Worm (Caenorhabditis elegans) whole organism, L4 larva: ENCODE results near the gene srh-148.

Source experiments
- aly-2 ChIP-seq: sonication (generic microtip); optimal IDR thresholded peaks from 2 replicates; lab custom pipeline; 2018; ENCODE audit warnings: missing biosample characterization, missing genetic modification characterization
- daf-19 ChIP-seq: fragments of 200-800 bp; sonication (Bioruptor generic); conservative IDR thresholded peaks from 2 replicates; pipeline ENCODE4 v1.3.6; 2022; ENCODE audit warnings: missing genetic modification characterization, missing compliant biosample characterization
- egl-43 ChIP-seq: fragments of 200-800 bp; sonication (Bioruptor generic); IDR thresholded peaks from 2 replicates; pipeline ENCODE4 v1.3.6; 2022; ENCODE audit warnings: missing genetic modification reagents, missing genetic modification characterization, missing compliant biosample characterization
- lim-7 ChIP-seq: fragments of 200-800 bp; sonication (Bioruptor generic); IDR thresholded peaks from 2 replicates; pipeline ENCODE4 v1.3.6; 2022; ENCODE audit warnings: missing genetic modification characterization, missing compliant biosample characterization
- lin-13 ChIP-seq: fragments of 150-350 bp; optimal IDR thresholded peaks from 2 replicates; lab custom pipeline; 2014; ENCODE audit warnings: missing biosample characterization, missing genetic modification reagents, missing genetic modification characterization
- nhr-77 ChIP-seq: fragments of 150-350 bp; optimal IDR thresholded peaks from 2 replicates; lab custom pipeline; 2014; ENCODE audit warnings: missing biosample characterization, missing genetic modification characterization
- pha-4 ChIP-seq, 2 experiments: fragments of 150-350 bp in 1 of 2; fragments of 200-800 bp in 1 of 2; sonication (Bioruptor generic) in 1 of 2; IDR thresholded peaks in 1 of 2; optimal IDR thresholded peaks in 1 of 2; 2 replicates each; pipeline versions ENCODE4 v1.3.6 to Lab custom; 2014 to 2022; ENCODE audit warnings: missing genetic modification characterization in 2 of 2, missing genetic modification reagents in 2 of 2, missing biosample characterization in 1 of 2, missing compliant biosample characterization in 1 of 2
- snpc-4 ChIP-seq: fragments of 150-350 bp; optimal IDR thresholded peaks from 2 replicates; lab custom pipeline; 2014; ENCODE audit warnings: missing biosample characterization, missing genetic modification characterization
- unc-39 ChIP-seq: sonication (generic microtip); optimal IDR thresholded peaks from 2 replicates; lab custom pipeline; 2017; ENCODE audit warnings: missing biosample characterization, missing genetic modification characterization

DNA sequence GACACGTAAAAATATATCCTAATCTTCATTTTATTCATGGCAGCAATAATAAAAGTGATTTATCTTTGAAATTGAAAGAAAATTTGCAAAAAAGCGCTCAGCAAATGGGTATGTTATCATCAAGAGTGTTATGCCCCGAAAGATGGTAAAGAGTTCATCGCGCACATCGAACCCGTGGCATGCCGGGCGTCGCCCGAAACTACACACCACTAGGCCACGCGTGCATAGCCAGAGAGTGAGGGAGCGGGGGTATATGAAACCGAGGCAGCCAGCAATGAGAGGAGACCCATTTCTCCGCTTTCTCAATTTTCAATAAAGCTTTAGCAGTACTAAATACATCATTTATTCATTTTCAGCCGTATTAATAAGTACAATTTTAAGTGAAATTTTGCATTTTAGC lies 15.6 kb upstream of the srh-148 start:
- TF ChIP-seq unc-39 (no peak), daf-19 (GFP tag; lab: Robert Waterston, UW) (peak; percentile 96), pha-4 (GFP tag; IDR thresholded peaks at IDR 0.05; lab: Robert Waterston, UW) (peak; percentile 97), pha-4 (tag; optimal IDR thresholded peaks at IDR 0.05; lab: Kevin White, UChicago) (no peak), nhr-77 (tag; lab: Kevin White, UChicago) (peak; percentile 79), aly-2 (tag; lab: Kevin White, UChicago) (peak; percentile 74), egl-43 (GFP tag; lab: Robert Waterston, UW) (peak; percentile 99), lin-13 (GFP tag; lab: Kevin White, UChicago) (peak; percentile 47), snpc-4 (tag; lab: Kevin White, UChicago) (peak; percentile 10), lim-7 (GFP tag; lab: Robert Waterston, UW) (peak; percentile 99)
